Worm (Caenorhabditis elegans): ENCODE results near the gene glb-28.

The glb-28 gene

DNA sequence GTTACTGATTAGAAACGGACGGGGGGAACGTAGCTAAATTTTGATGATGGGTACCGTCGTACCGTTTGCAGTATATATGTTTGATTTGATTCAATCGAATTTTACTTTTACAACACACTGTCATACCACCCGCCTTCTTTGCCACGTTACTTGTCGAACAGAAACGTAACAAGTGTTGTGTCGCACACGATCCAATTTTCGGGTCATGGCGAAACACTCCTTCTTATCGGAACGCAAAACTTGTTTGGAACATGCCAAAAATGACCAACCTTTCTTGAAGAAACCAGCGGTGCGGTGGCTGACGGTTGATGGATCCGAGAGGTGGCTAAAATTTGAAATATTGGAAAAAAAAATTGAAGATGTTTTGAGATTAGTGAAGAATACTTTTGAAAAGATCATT lies 36.7 kb downstream of the glb-28 start:
- no peak for TF ChIP-seq nhr-10 (tag; optimal IDR thresholded peaks at IDR 0.05)
- no peak for TF ChIP-seq daf-19 (GFP tag; conservative IDR thresholded peaks at IDR 0.05)
- TF ChIP-seq mxl-3 (GFP tag; optimal IDR thresholded peaks at IDR 0.05): peak; percentile 62
- TF ChIP-seq F37D6.2 (tag; optimal IDR thresholded peaks at IDR 0.05): no peak
- no peak for TF ChIP-seq dmd-6 (GFP tag; IDR thresholded peaks at IDR 0.05)
- TF ChIP-seq hlh-30 (tag; optimal IDR thresholded peaks at IDR 0.05; ENCODE audit: insufficient read depth): peak; percentile 15
- no peak for TF ChIP-seq egl-27 (tag; optimal IDR thresholded peaks at IDR 0.05)
- TF ChIP-seq daf-16 (GFP tag; optimal IDR thresholded peaks at IDR 0.05): no peak
- peak; percentile 14 for TF ChIP-seq daf-16 (tag; optimal IDR thresholded peaks at IDR 0.05)
- peak; percentile 5 for TF ChIP-seq nhr-28 (tag; optimal IDR thresholded peaks at IDR 0.05)
- TF ChIP-seq sdz-12 (GFP tag; optimal IDR thresholded peaks at IDR 0.05): no peak
- TF ChIP-seq mdl-1 (tag; optimal IDR thresholded peaks at IDR 0.05): peak in 1 of 2 experiments; percentile 12
- TF ChIP-seq unc-62 (GFP tag; optimal IDR thresholded peaks at IDR 0.05 in 1 of 2): peak in 1 of 2 experiments; percentile 54
- no peak for TF ChIP-seq unc-62 (tag; optimal IDR thresholded peaks at IDR 0.05)

DNA sequence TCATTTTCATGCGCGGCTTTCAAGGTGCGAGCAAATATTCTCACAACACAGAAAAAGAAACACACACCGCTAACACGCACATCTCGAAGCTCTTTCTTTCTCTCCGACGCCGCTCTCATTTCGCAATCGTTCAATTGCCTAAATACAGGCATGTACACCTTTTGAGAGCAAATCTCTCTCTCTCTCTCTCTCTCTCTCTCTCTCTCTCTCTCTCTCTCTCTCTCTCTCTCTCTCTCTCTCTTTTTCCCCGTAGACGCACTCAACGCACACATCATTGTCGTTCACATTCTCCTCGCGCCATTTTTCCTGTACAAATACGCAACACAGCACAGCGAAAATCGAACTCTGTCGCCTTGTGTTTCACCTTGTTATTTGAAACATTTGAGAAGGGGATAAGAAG lies 37.7 kb downstream of the glb-28 start:
- TF ChIP-seq nhr-77 (tag; optimal IDR thresholded peaks at IDR 0.05): no peak
- no peak for TF ChIP-seq nhr-237 (tag; optimal IDR thresholded peaks at IDR 0.05)
- TF ChIP-seq nhr-25 (tag; optimal IDR thresholded peaks at IDR 0.05; ENCODE audit: borderline replicate concordance, insufficient read depth): peak; percentile 27
- no peak for TF ChIP-seq nhr-48 (tag; optimal IDR thresholded peaks at IDR 0.05)
- peak; percentile 1 for TF ChIP-seq mxl-3 (GFP tag; optimal IDR thresholded peaks at IDR 0.05)
- TF ChIP-seq pha-4 (GFP tag; IDR thresholded peaks at IDR 0.05): peak; percentile 92
- TF ChIP-seq pha-4 (tag; optimal IDR thresholded peaks at IDR 0.05): peak; percentile 17
- no peak for TF ChIP-seq duxl-1 (tag; optimal IDR thresholded peaks at IDR 0.05; ENCODE audit: poor library complexity)
- TF ChIP-seq attf-4 (tag; optimal IDR thresholded peaks at IDR 0.05): no peak
- TF ChIP-seq aha-1 (tag): peak; percentile 74
- no peak for TF ChIP-seq fkh-10 (GFP tag; optimal IDR thresholded peaks at IDR 0.05)
- TF ChIP-seq gei-8 (GFP tag; optimal IDR thresholded peaks at IDR 0.05): no peak
- TF ChIP-seq vab-7 (GFP tag; IDR thresholded peaks at IDR 0.05): no peak
- no peak for TF ChIP-seq arid-1 (GFP tag; conservative IDR thresholded peaks at IDR 0.05)
- no peak for TF ChIP-seq spr-1 (tag; optimal IDR thresholded peaks at IDR 0.05)
- no peak for TF ChIP-seq pqm-1 (tag; optimal IDR thresholded peaks at IDR 0.05)
- no peak for TF ChIP-seq F10B5.3 (tag; optimal IDR thresholded peaks at IDR 0.05)
- TF ChIP-seq snpc-1.2 (GFP tag; IDR thresholded peaks at IDR 0.05): no peak
- no peak for TF ChIP-seq lsy-2 (tag; optimal IDR thresholded peaks at IDR 0.05)
- no peak for TF ChIP-seq daf-16 (GFP tag; optimal IDR thresholded peaks at IDR 0.05)
- TF ChIP-seq daf-16 (tag; optimal IDR thresholded peaks at IDR 0.05): peak; percentile 5
- no peak for TF ChIP-seq nhr-11 (tag; optimal IDR thresholded peaks at IDR 0.05)
- TF ChIP-seq zag-1 (tag; optimal IDR thresholded peaks at IDR 0.05): no peak
- no peak for TF ChIP-seq daf-8 (GFP tag; IDR thresholded peaks at IDR 0.05)
- TF ChIP-seq F37D6.2 (tag; optimal IDR thresholded peaks at IDR 0.05): no peak
- TF ChIP-seq mdl-1 (tag; optimal IDR thresholded peaks at IDR 0.05): peak in 1 of 2 experiments; percentile 4
- TF ChIP-seq madf-5 (GFP tag; IDR thresholded peaks at IDR 0.05): no peak
- TF ChIP-seq nhr-42 (GFP tag; IDR thresholded peaks at IDR 0.05): no peak
- no peak for TF ChIP-seq ceh-28 (tag; optimal IDR thresholded peaks at IDR 0.05)
- TF ChIP-seq ceh-44 (GFP tag; IDR thresholded peaks at IDR 0.05): no peak
- no peak for TF ChIP-seq lin-39 (tag; optimal IDR thresholded peaks at IDR 0.05)
- TF ChIP-seq Y5F2A.4 (GFP tag; optimal IDR thresholded peaks at IDR 0.05): no peak
- no peak for TF ChIP-seq lin-29 (GFP tag; IDR thresholded peaks at IDR 0.05)
- TF ChIP-seq mep-1 (tag; optimal IDR thresholded peaks at IDR 0.05): peak; percentile 57
- TF ChIP-seq ctbp-1 (GFP tag; IDR thresholded peaks at IDR 0.05): no peak
- TF ChIP-seq skn-1 (tag; optimal IDR thresholded peaks at IDR 0.05): no peak
- TF ChIP-seq hlh-30 (tag; optimal IDR thresholded peaks at IDR 0.05; ENCODE audit: insufficient read depth): peak; percentile 2
- TF ChIP-seq ceh-62 (tag; optimal IDR thresholded peaks at IDR 0.05): no peak
- TF ChIP-seq saeg-2 (GFP tag; IDR thresholded peaks at IDR 0.05): no peak
- no peak for TF ChIP-seq snpc-4 (tag; optimal IDR thresholded peaks at IDR 0.05)
- no peak for TF ChIP-seq zip-2 (tag; optimal IDR thresholded peaks at IDR 0.05)
- TF ChIP-seq lin-1 (GFP tag; IDR thresholded peaks at IDR 0.05): no peak
- no peak for TF ChIP-seq ZK337.2 (GFP tag; IDR thresholded peaks at IDR 0.05)
